Worm (Caenorhabditis elegans) whole organism, midembryonic: Measurements from ENCODE around the gene T25D10.4.

Source experiments
- T22C8.4 ChIP-seq: fragments of 200-800 bp; sonication (Bioruptor generic); IDR thresholded peaks from 2 replicates; pipeline ENCODE4 v1.3.6; 2022; ENCODE audit warnings: missing genetic modification characterization, missing compliant biosample characterization
- cog-1 ChIP-seq: sonication (generic microtip); optimal IDR thresholded peaks from 2 replicates; lab custom pipeline; 2016; ENCODE audit warnings: missing genetic modification characterization, missing compliant biosample characterization
- flt-1 ChIP-seq: fragments of 200-800 bp; sonication (Bioruptor generic); IDR thresholded peaks from 2 replicates; pipeline ENCODE4 v1.3.6; 2022; ENCODE audit warnings: missing genetic modification characterization, missing compliant biosample characterization
- klf-2 ChIP-seq: fragments of 200-800 bp; sonication (Bioruptor generic); conservative IDR thresholded peaks from 2 replicates; pipeline ENCODE4 v1.3.6; 2022; ENCODE audit warnings: missing genetic modification reagents, missing genetic modification characterization, missing compliant biosample characterization
- med-1 ChIP-seq: sonication (generic microtip); optimal IDR thresholded peaks from 2 replicates; lab custom pipeline; 2017; ENCODE audit warnings: missing genetic modification characterization, mild to moderate bottlenecking, missing compliant biosample characterization, antibody characterized with exemption, missing genetic modification reagents; ENCODE audit not compliant: insufficient read depth
- ref-1 ChIP-seq: fragments of 200-800 bp; sonication (Bioruptor generic); conservative IDR thresholded peaks from 2 replicates; pipeline ENCODE4 v1.3.6; 2022; ENCODE audit warnings: missing genetic modification reagents, missing genetic modification characterization, missing compliant biosample characterization
- tab-1 ChIP-seq: fragments of 200-800 bp; sonication (Bioruptor generic); IDR thresholded peaks from 2 replicates; pipeline ENCODE4 v1.3.6; 2022; ENCODE audit warnings: missing genetic modification characterization, missing compliant biosample characterization
- ztf-23 ChIP-seq: fragments of 200-800 bp; sonication (Bioruptor generic); IDR thresholded peaks from 2 replicates; pipeline ENCODE4 v1.3.6; 2022; ENCODE audit warnings: missing genetic modification reagents, missing genetic modification characterization, missing compliant biosample characterization
- ztf-29 ChIP-seq: fragments of 200-800 bp; sonication (Bioruptor generic); IDR thresholded peaks from 2 replicates; pipeline ENCODE4 v1.3.6; 2022; ENCODE audit warnings: missing genetic modification reagents, missing genetic modification characterization, missing compliant biosample characterization

Gene T25D10.4

ce11 chrII:6410181-6410580 is at the start of gene T25D10.4:
Gene T25D10.4 (minus strand): TSS chrII:6410281.
- TF ChIP-seq flt-1 (GFP tag; lab: Robert Waterston, UW) (no peak), tab-1 (no peak), klf-2 (GFP tag; lab: Robert Waterston, UW) (no peak), cog-1 (tag; lab: Kevin White, UChicago) (no peak), ztf-23 (no peak), med-1 (GFP tag; lab: Kevin White, UChicago) (no peak), ref-1 (GFP tag; lab: Robert Waterston, UW) (no peak), ztf-29 (no peak), T22C8.4 (no peak)

ce11 chrII:6454671-6455070 is 44.6 kb upstream of the T25D10.4 start, which contains the start of gene aptf-1:
Gene aptf-1 (plus strand): TSS chrII:6454971.
- TF ChIP-seq T22C8.4 = no peak
- no peak for TF ChIP-seq cog-1 (tag; lab: Kevin White, UChicago)
- no peak for TF ChIP-seq klf-2 (GFP tag; lab: Robert Waterston, UW)
- no peak for TF ChIP-seq ztf-29
- no peak for TF ChIP-seq ztf-23
- no peak for TF ChIP-seq ref-1 (GFP tag; lab: Robert Waterston, UW)
- no peak for TF ChIP-seq tab-1

ce11 chrII:6453341-6453806 is 43.3 kb upstream of the T25D10.4 start, which contains the start of gene atg-16.2:
Gene atg-16.2 (minus strand): TSS chrII:6453391.
- TF ChIP-seq med-1 (GFP tag; lab: Kevin White, UChicago) (peak; percentile 24), ztf-23 (peak; percentile 39; the same call in 1 of the 2 replicates), ztf-29 (no peak), T22C8.4 (no peak), cog-1 (tag; lab: Kevin White, UChicago) (peak; percentile 22)

ce11 chrII:6449656-6450055 is 39.6 kb upstream of the T25D10.4 start, which contains the start of gene nhr-22:
Gene nhr-22 (minus strand): TSS chrII:6449792.
- no peak for TF ChIP-seq tab-1
- no peak for TF ChIP-seq ztf-29
- TF ChIP-seq ztf-23 = no peak
- no peak for TF ChIP-seq med-1 (GFP tag; lab: Kevin White, UChicago)
- TF ChIP-seq ref-1 (GFP tag; lab: Robert Waterston, UW) = no peak
- TF ChIP-seq T22C8.4 = no peak

- TF ChIP-seq ref-1 (GFP tag; lab: Robert Waterston, UW) (no peak), med-1 (GFP tag; lab: Kevin White, UChicago) (no peak), ztf-29 (no peak), cog-1 (tag; lab: Kevin White, UChicago) (no peak), tab-1 (no peak), ztf-23 (no peak), flt-1 (GFP tag; lab: Robert Waterston, UW) (no peak), klf-2 (GFP tag; lab: Robert Waterston, UW) (no peak), T22C8.4 (no peak)
These were observed 38.6 kb upstream of the T25D10.4 start for ce11 chrII:6448656-6449055.

- TF ChIP-seq ztf-29 (no peak), flt-1 (GFP tag; lab: Robert Waterston, UW) (no peak), tab-1 (no peak), cog-1 (tag; lab: Kevin White, UChicago) (no peak), klf-2 (GFP tag; lab: Robert Waterston, UW) (no peak), ref-1 (GFP tag; lab: Robert Waterston, UW) (no peak), med-1 (GFP tag; lab: Kevin White, UChicago) (no peak), T22C8.4 (no peak), ztf-23 (no peak)
These were observed 38.1 kb upstream of the T25D10.4 start for ce11 chrII:6448189-6448588.

- no peak for TF ChIP-seq cog-1 (tag; lab: Kevin White, UChicago)
These were observed 33.6 kb upstream of the T25D10.4 start, which contains the start of gene K06A1.2 for ce11 chrII:6443710-6444109. Gene K06A1.2 (plus strand): TSS chrII:6444010.

ce11 chrII:6441128-6441527 is 31.0 kb upstream of the T25D10.4 start, which contains the start of gene cutl-16:
Gene cutl-16 (plus strand): TSS chrII:6441428.
- TF ChIP-seq flt-1 (GFP tag; lab: Robert Waterston, UW) (no peak), ztf-29 (no peak), med-1 (GFP tag; lab: Kevin White, UChicago) (no peak), klf-2 (GFP tag; lab: Robert Waterston, UW) (no peak)

- TF ChIP-seq flt-1 (GFP tag; lab: Robert Waterston, UW) = no peak
- no peak for TF ChIP-seq ztf-23
- no peak for TF ChIP-seq T22C8.4
- TF ChIP-seq ref-1 (GFP tag; lab: Robert Waterston, UW) = no peak
- no peak for TF ChIP-seq klf-2 (GFP tag; lab: Robert Waterston, UW)
- TF ChIP-seq ztf-29 = no peak
- no peak for TF ChIP-seq cog-1 (tag; lab: Kevin White, UChicago)
- TF ChIP-seq tab-1 = no peak
- TF ChIP-seq med-1 (GFP tag; lab: Kevin White, UChicago) = no peak
These were observed 26.8 kb upstream of the T25D10.4 start for ce11 chrII:6436845-6437244.

- TF ChIP-seq cog-1 (tag; lab: Kevin White, UChicago) (no peak), T22C8.4 (no peak), tab-1 (no peak), med-1 (GFP tag; lab: Kevin White, UChicago) (no peak), flt-1 (GFP tag; lab: Robert Waterston, UW) (no peak), ref-1 (GFP tag; lab: Robert Waterston, UW) (no peak)
These were observed 15.9 kb upstream of the T25D10.4 start, which contains the start of gene col-75 for ce11 chrII:6425993-6426392. Gene col-75 (plus strand): TSS chrII:6426293.

- TF ChIP-seq klf-2 (GFP tag; lab: Robert Waterston, UW) = no peak
- no peak for TF ChIP-seq T22C8.4
- no peak for TF ChIP-seq ztf-29
These were observed 12.7 kb upstream of the T25D10.4 start, which contains the start of gene K03H9.3 for ce11 chrII:6422812-6423211. Gene K03H9.3 (plus strand): TSS chrII:6423112.
